Worm (Caenorhabditis elegans) whole organism, L2 larva: ENCODE results near the gene lgc-56.

Experiments used
- ceh-82 ChIP-seq: fragments of 150-350 bp; optimal IDR thresholded peaks from 2 replicates; lab custom pipeline; 2014; ENCODE audit warnings: missing biosample characterization, missing genetic modification characterization
- dmd-4 ChIP-seq: sonication (generic microtip); optimal IDR thresholded peaks from 2 replicates; lab custom pipeline; 2017; ENCODE audit warnings: missing biosample characterization, missing genetic modification characterization
- egl-27 ChIP-seq: sonication (generic microtip); optimal IDR thresholded peaks from 3 replicates; lab custom pipeline; 2017; ENCODE audit warnings: missing biosample characterization, missing genetic modification reagents, missing genetic modification characterization
- elt-3 ChIP-seq: sonication (generic microtip); optimal IDR thresholded peaks from 2 replicates; lab custom pipeline; 2017; ENCODE audit warnings: missing biosample characterization, missing genetic modification characterization
- lin-11 ChIP-seq: fragments of 150-350 bp; sonication (generic microtip); optimal IDR thresholded peaks from 2 replicates; lab custom pipeline; 2014; ENCODE audit warnings: missing biosample characterization, missing genetic modification characterization, inconsistent platforms, mixed read lengths
- lin-39 ChIP-seq: fragments of 150-350 bp; optimal IDR thresholded peaks from 2 replicates; lab custom pipeline; 2014; ENCODE audit warnings: missing biosample characterization, missing genetic modification reagents, missing genetic modification characterization
- lsy-2 ChIP-seq, 2 experiments: fragments of 150-350 bp in 1 of 2; sonication (generic microtip) in 1 of 2; optimal IDR thresholded peaks; 2 replicates each; lab custom pipeline; 2014 to 2017; ENCODE audit warnings: missing biosample characterization in 2 of 2, missing genetic modification characterization in 2 of 2
- snpc-4 ChIP-seq: fragments of 150-350 bp; optimal IDR thresholded peaks from 2 replicates; lab custom pipeline; 2014; ENCODE audit warnings: missing biosample characterization, missing genetic modification characterization
- unc-62 ChIP-seq: fragments of 150-350 bp; optimal IDR thresholded peaks from 2 replicates; lab custom pipeline; 2014; ENCODE audit warnings: missing biosample characterization, missing genetic modification reagents, missing genetic modification characterization

DNA sequence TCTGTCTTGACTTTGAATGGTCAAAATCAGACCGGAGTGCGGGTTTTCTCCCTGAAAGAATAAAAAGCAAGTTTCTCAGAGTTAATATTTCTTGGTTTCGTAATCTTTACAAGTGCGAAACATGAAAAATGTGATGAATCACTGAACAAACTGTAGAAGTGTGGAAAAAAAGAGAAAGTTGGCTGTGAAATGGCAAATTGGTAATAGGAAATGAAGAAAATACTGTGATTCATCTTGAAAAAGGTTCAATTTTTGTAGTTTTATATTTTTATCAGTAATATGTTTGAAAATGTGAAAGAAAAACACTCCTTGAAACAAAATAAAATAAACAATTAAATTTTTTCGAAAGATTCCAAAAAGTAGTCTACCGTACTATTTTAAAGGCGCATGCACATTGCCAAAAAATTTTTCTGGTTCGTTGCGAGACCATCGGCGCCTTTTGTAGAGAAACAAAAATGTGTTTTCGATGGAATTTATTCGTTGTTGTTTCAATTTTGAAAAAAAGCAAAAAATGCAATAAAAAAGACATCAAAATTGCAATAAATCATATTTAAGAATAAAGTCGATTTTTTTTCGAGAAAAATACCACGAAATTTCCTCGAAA is 38.4 kb upstream of the lgc-56 start, which contains the start of gene pld-1:
- no peak for TF ChIP-seq snpc-4 (tag; lab: Kevin White, UChicago)
- no peak for TF ChIP-seq lin-11 (tag; lab: Kevin White, UChicago)
- no peak for TF ChIP-seq lsy-2 (tag; optimal IDR thresholded peaks at IDR 0.05; lab: Kevin White, UChicago)
- TF ChIP-seq lin-39 (tag; lab: Kevin White, UChicago) = no peak
- TF ChIP-seq elt-3 (tag; lab: Kevin White, UChicago) = no peak
- no peak for TF ChIP-seq dmd-4 (tag; lab: Kevin White, UChicago)
- TF ChIP-seq ceh-82 = no peak
- TF ChIP-seq egl-27 (tag; lab: Kevin White, UChicago) = no peak
- no peak for TF ChIP-seq unc-62
